Fruit fly (Drosophila melanogaster) whole organism, prepupa: Measurements from ENCODE around the gene CG10591.
A peak's percentile ranks its signal among the peaks of the same experiment; 100 is the strongest.

Experiments
- Blimp-1 ChIP-seq: fragments of 200-800 bp; sonication (Bioruptor generic); optimal IDR thresholded peaks from 3 replicates; lab custom pipeline; 2017; ENCODE audit warnings: missing biosample characterization, missing genetic modification characterization, mild to moderate bottlenecking, moderate library complexity, missing genetic modification reagents
- CG10631 ChIP-seq: fragments of 200-800 bp; sonication (Bioruptor generic); optimal IDR thresholded peaks from 2 replicates; lab custom pipeline; 2016; ENCODE audit warnings: missing biosample characterization, missing genetic modification characterization
- CG10669 ChIP-seq: fragments of 200-800 bp; sonication (Bioruptor generic); optimal IDR thresholded peaks from 3 replicates; lab custom pipeline; 2018; ENCODE audit warnings: missing biosample characterization, mild to moderate bottlenecking, missing genetic modification characterization, moderate library complexity
- CG11294 ChIP-seq: fragments of 200-800 bp; sonication (Bioruptor generic); IDR thresholded peaks from 2 replicates; pipeline ENCODE4 v1.3.6; 2022; ENCODE audit warnings: missing biosample characterization, missing genetic modification characterization
- CG11762 ChIP-seq: fragments of 200-800 bp; sonication (Bioruptor generic); optimal IDR thresholded peaks from 3 replicates; lab custom pipeline; 2016; ENCODE audit warnings: missing biosample characterization, missing genetic modification characterization; ENCODE audit not compliant: insufficient read depth
- CG11902 ChIP-seq: fragments of 200-800 bp; sonication (Bioruptor generic); optimal IDR thresholded peaks from 3 replicates; lab custom pipeline; 2016; ENCODE audit warnings: missing biosample characterization, missing genetic modification characterization
- CG15336 ChIP-seq: fragments of 200-800 bp; sonication (Bioruptor generic); IDR thresholded peaks from 2 replicates; pipeline ENCODE4 v1.3.6; 2022; ENCODE audit warnings: missing biosample characterization, missing genetic modification characterization
- CG1621 ChIP-seq: fragments of 200-800 bp; sonication (Bioruptor generic); optimal IDR thresholded peaks from 3 replicates; lab custom pipeline; 2018; ENCODE audit warnings: missing biosample characterization, mild to moderate bottlenecking, missing genetic modification characterization
- CG16779 ChIP-seq: fragments of 200-800 bp; sonication (Bioruptor generic); optimal IDR thresholded peaks from 3 replicates; lab custom pipeline; 2017; ENCODE audit warnings: missing biosample characterization, mild to moderate bottlenecking, missing genetic modification characterization
- CG3032 ChIP-seq: fragments of 200-800 bp; optimal IDR thresholded peaks from 2 replicates; lab custom pipeline; 2019; ENCODE audit warnings: missing biosample characterization, mild to moderate bottlenecking, missing genetic modification characterization, moderate library complexity
- CG34406 ChIP-seq: fragments of 200-800 bp; sonication (Bioruptor generic); optimal IDR thresholded peaks from 3 replicates; lab custom pipeline; 2016; ENCODE audit warnings: missing biosample characterization, missing genetic modification characterization
- CG3919 ChIP-seq: fragments of 200-800 bp; sonication (Bioruptor generic); optimal IDR thresholded peaks from 3 replicates; lab custom pipeline; 2016; ENCODE audit warnings: missing biosample characterization, missing genetic modification characterization
- CG6163 ChIP-seq: fragments of 200-800 bp; sonication (Bioruptor generic); IDR thresholded peaks from 3 replicates; pipeline ENCODE4 v1.3.6; 2022; ENCODE audit warnings: missing biosample characterization, missing genetic modification characterization
- CG6276 ChIP-seq: fragments of 200-800 bp; sonication (Bioruptor generic); optimal IDR thresholded peaks from 2 replicates; lab custom pipeline; 2017; ENCODE audit warnings: missing biosample characterization, mild to moderate bottlenecking, missing genetic modification characterization
- CG8119 ChIP-seq: fragments of 200-800 bp; sonication (Bioruptor generic); IDR thresholded peaks from 3 replicates; pipeline ENCODE4 v1.3.6; 2022; ENCODE audit warnings: missing biosample characterization, missing genetic modification characterization
- CG8632 ChIP-seq: fragments of 200-800 bp; sonication (Bioruptor generic); optimal IDR thresholded peaks from 3 replicates; lab custom pipeline; 2016; ENCODE audit warnings: missing biosample characterization, missing genetic modification characterization
- Eip75B ChIP-seq: fragments of 200-800 bp; sonication (Bioruptor generic); optimal IDR thresholded peaks from 3 replicates; lab custom pipeline; 2016; ENCODE audit warnings: missing biosample characterization, missing genetic modification characterization
- Eip78C ChIP-seq: fragments of 200-800 bp; sonication (Bioruptor generic); peaks from one replicate; lab custom pipeline; 2016; ENCODE audit warnings: missing biosample characterization, missing genetic modification characterization
- Eip93F ChIP-seq: fragments of 200-800 bp; sonication (Bioruptor generic); optimal IDR thresholded peaks from 2 replicates; lab custom pipeline; 2016; ENCODE audit warnings: missing biosample characterization, mild to moderate bottlenecking, missing genetic modification characterization
- Ets21C ChIP-seq: fragments of 200-800 bp; sonication (Bioruptor generic); optimal IDR thresholded peaks from 3 replicates; lab custom pipeline; 2016; ENCODE audit warnings: missing biosample characterization, missing genetic modification characterization
- Ets96B ChIP-seq: fragments of 200-800 bp; optimal IDR thresholded peaks from 2 replicates; lab custom pipeline; 2019; ENCODE audit warnings: missing biosample characterization, mild to moderate bottlenecking, missing genetic modification characterization, moderate library complexity
- Hr38 ChIP-seq: sonication (Bioruptor generic); optimal IDR thresholded peaks from 2 replicates; lab custom pipeline; 2016; ENCODE audit warnings: missing biosample characterization, missing genetic modification characterization
- Hr39 ChIP-seq: fragments of 200-800 bp; sonication (Bioruptor generic); optimal IDR thresholded peaks from 2 replicates; lab custom pipeline; 2016; ENCODE audit warnings: missing biosample characterization, missing genetic modification characterization
- Hr4 ChIP-seq: fragments of 200-800 bp; sonication (Bioruptor generic); optimal IDR thresholded peaks from 3 replicates; lab custom pipeline; 2016; ENCODE audit warnings: missing biosample characterization, missing genetic modification characterization
- Lpt ChIP-seq: fragments of 200-800 bp; sonication (Bioruptor generic); optimal IDR thresholded peaks from 3 replicates; lab custom pipeline; 2016; ENCODE audit warnings: missing biosample characterization, missing genetic modification characterization
- Met ChIP-seq: fragments of 200-800 bp; sonication (Bioruptor generic); optimal IDR thresholded peaks from 3 replicates; lab custom pipeline; 2016; ENCODE audit warnings: missing biosample characterization, missing genetic modification characterization
- OdsH ChIP-seq: fragments of 200-800 bp; sonication (Bioruptor generic); optimal IDR thresholded peaks from 3 replicates; lab custom pipeline; 2016; ENCODE audit warnings: missing biosample characterization, missing genetic modification characterization
- Smox ChIP-seq: fragments of 200-800 bp; sonication (Bioruptor generic); optimal IDR thresholded peaks from 3 replicates; lab custom pipeline; 2016; ENCODE audit warnings: missing biosample characterization, missing genetic modification characterization
- Sox14 ChIP-seq: fragments of 200-800 bp; sonication (Bioruptor generic); optimal IDR thresholded peaks from 3 replicates; lab custom pipeline; 2016; ENCODE audit warnings: missing biosample characterization, missing genetic modification characterization
- Sox15 ChIP-seq: fragments of 200-800 bp; sonication (Bioruptor generic); optimal IDR thresholded peaks from 3 replicates; lab custom pipeline; 2016; ENCODE audit warnings: missing biosample characterization, missing genetic modification characterization
- achi ChIP-seq: fragments of 200-800 bp; sonication (Bioruptor generic); optimal IDR thresholded peaks from 3 replicates; lab custom pipeline; 2016; ENCODE audit warnings: missing biosample characterization, missing genetic modification characterization
- acj6 ChIP-seq: fragments of 200-800 bp; sonication (Bioruptor generic); optimal IDR thresholded peaks from 3 replicates; lab custom pipeline; 2016; ENCODE audit warnings: missing biosample characterization, missing genetic modification characterization
- dac ChIP-seq: fragments of 200-800 bp; sonication (Bioruptor generic); optimal IDR thresholded peaks from 2 replicates; lab custom pipeline; 2017; ENCODE audit warnings: missing biosample characterization, mild to moderate bottlenecking, missing genetic modification characterization
- eg ChIP-seq: fragments of 200-800 bp; sonication (Bioruptor generic); IDR thresholded peaks from 3 replicates; pipeline ENCODE4 v1.3.6; 2022; ENCODE audit warnings: missing biosample characterization, missing genetic modification characterization
- esn ChIP-seq: fragments of 200-800 bp; sonication (Bioruptor generic); optimal IDR thresholded peaks from 2 replicates; lab custom pipeline; 2016; ENCODE audit warnings: missing biosample characterization, mild to moderate bottlenecking, missing genetic modification characterization, moderate library complexity
- fd59A ChIP-seq: fragments of 200-800 bp; sonication (Bioruptor generic); optimal IDR thresholded peaks from 2 replicates; lab custom pipeline; 2017; ENCODE audit warnings: missing biosample characterization, mild to moderate bottlenecking, missing genetic modification characterization, missing genetic modification reagents
- fd85E ChIP-seq: fragments of 200-800 bp; sonication (Bioruptor generic); optimal IDR thresholded peaks from 3 replicates; lab custom pipeline; 2016; ENCODE audit warnings: missing biosample characterization, missing genetic modification characterization
- fkh ChIP-seq: fragments of 200-800 bp; sonication (Bioruptor generic); optimal IDR thresholded peaks from 3 replicates; lab custom pipeline; 2017; ENCODE audit warnings: missing biosample characterization, mild to moderate bottlenecking, missing genetic modification characterization, moderate library complexity
- lz ChIP-seq: fragments of 200-800 bp; sonication (Bioruptor generic); optimal IDR thresholded peaks from 3 replicates; lab custom pipeline; 2016; ENCODE audit warnings: missing biosample characterization, missing genetic modification characterization
- net ChIP-seq: fragments of 200-800 bp; sonication (Bioruptor generic); optimal IDR thresholded peaks from 3 replicates; lab custom pipeline; 2016; ENCODE audit warnings: missing biosample characterization, missing genetic modification characterization
- pdm3 ChIP-seq: fragments of 200-800 bp; sonication (Bioruptor generic); optimal IDR thresholded peaks from 3 replicates; lab custom pipeline; 2016; ENCODE audit warnings: missing biosample characterization, missing genetic modification characterization
- salr ChIP-seq, 2 experiments: fragments of 200-800 bp; sonication (Bioruptor generic); optimal IDR thresholded peaks; 3 replicates each; lab custom pipeline; 2016 to 2018; ENCODE audit warnings: missing biosample characterization in 2 of 2, missing genetic modification characterization in 2 of 2, mild to moderate bottlenecking in 1 of 2
- spab ChIP-seq: fragments of 200-800 bp; sonication (Bioruptor generic); optimal IDR thresholded peaks from 2 replicates; lab custom pipeline; 2017; ENCODE audit warnings: missing biosample characterization, mild to moderate bottlenecking, missing genetic modification characterization, missing genetic modification reagents
- svp ChIP-seq: fragments of 200-800 bp; sonication (Bioruptor generic); peaks from one replicate; lab custom pipeline; 2016; ENCODE audit warnings: missing biosample characterization, missing genetic modification characterization
- topi ChIP-seq: fragments of 200-800 bp; sonication (Bioruptor generic); optimal IDR thresholded peaks from 3 replicates; lab custom pipeline; 2016; ENCODE audit warnings: missing biosample characterization, missing genetic modification characterization
- vri ChIP-seq: fragments of 200-800 bp; sonication (Bioruptor generic); optimal IDR thresholded peaks from 3 replicates; lab custom pipeline; 2016; ENCODE audit warnings: missing biosample characterization, mild to moderate bottlenecking, missing genetic modification characterization

CG10591 gene

dm6 chr3L:5637477-5637876 lies 38.0 kb upstream of the CG10591 start (continued):
- TF ChIP-seq CG10631 (GFP tag; lab: Kevin White, UChicago), result peak; percentile 44
- TF ChIP-seq lz (GFP tag; lab: Kevin White, UChicago), result peak; percentile 71
- 0 out of 3 replicates have a peak, but pooled peaks have one; percentile 31 for TF ChIP-seq CG8119 (GFP tag; lab: Robert Waterston, UW)
- TF ChIP-seq CG3919, result peak; percentile 51
- peak; percentile 8 for TF ChIP-seq Ets21C (GFP tag; lab: Kevin White, UChicago)
- TF ChIP-seq Sox14 (GFP tag; lab: Kevin White, UChicago), result peak; percentile 62
- TF ChIP-seq Eip78C, result peak; percentile 90
- TF ChIP-seq Smox (GFP tag; lab: Kevin White, UChicago), result peak; percentile 46
- peak; percentile 20 for TF ChIP-seq Sox15 (GFP tag; lab: Kevin White, UChicago)
- no peak for TF ChIP-seq CG6276 (GFP tag; lab: Kevin White, UChicago)
- TF ChIP-seq pdm3 (GFP tag; lab: Kevin White, UChicago), result peak; percentile 52
- no peak for TF ChIP-seq fkh (GFP tag; lab: Kevin White, UChicago)
- 0 out of 3 replicates have a peak, but pooled peaks have one; percentile 42 for TF ChIP-seq CG6163 (GFP tag; lab: Robert Waterston, UW)
- TF ChIP-seq dac (GFP tag; lab: Kevin White, UChicago), result no peak
- TF ChIP-seq CG34406, result peak; percentile 44
- peak in 1 of 2 experiments; percentile 28 for TF ChIP-seq salr (GFP tag; optimal IDR thresholded peaks at IDR 0.05; lab: Kevin White, UChicago)
- TF ChIP-seq CG11762 (GFP tag; lab: Kevin White, UChicago), result no peak
- TF ChIP-seq svp (GFP tag; lab: Kevin White, UChicago), result peak; percentile 85
- TF ChIP-seq fd59A (GFP tag; lab: Kevin White, UChicago), result peak; percentile 29
- peak; percentile 45 for TF ChIP-seq spab (GFP tag; lab: Kevin White, UChicago)
- TF ChIP-seq achi (GFP tag; lab: Kevin White, UChicago), result peak; percentile 50
- peak; percentile 56 for TF ChIP-seq Hr39
- peak; percentile 61 for TF ChIP-seq topi (GFP tag; lab: Kevin White, UChicago)
- no peak for TF ChIP-seq CG15336 (GFP tag; lab: Robert Waterston, UW)
- no peak for TF ChIP-seq CG11902 (GFP tag; lab: Kevin White, UChicago)
- TF ChIP-seq CG3032 (tag; lab: Kevin White, UChicago), result peak; percentile 61
- TF ChIP-seq eg, result no peak
- peak; percentile 69 for TF ChIP-seq Met (GFP tag; lab: Kevin White, UChicago)
- TF ChIP-seq fd85E (GFP tag; lab: Kevin White, UChicago), result no peak
- TF ChIP-seq esn, result peak; percentile 60
- TF ChIP-seq CG1621 (tag; lab: Kevin White, UChicago), result peak; percentile 39
- TF ChIP-seq CG16779 (tag; lab: Kevin White, UChicago), result no peak
- TF ChIP-seq Hr38 (GFP tag; lab: Kevin White, UChicago), result no peak
- peak; percentile 14 for TF ChIP-seq Lpt (GFP tag; lab: Kevin White, UChicago)
- TF ChIP-seq, all 60 proteins: peak for 43

dm6 chr3L:5635237-5636025 lies 35.9 kb upstream of the CG10591 start:
- TF ChIP-seq Eip75B (GFP tag; lab: Kevin White, UChicago) (peak; percentile 7), CG10669 (GFP tag; lab: Kevin White, UChicago) (peak; percentile 34), CG11294 (GFP tag; lab: Robert Waterston, UW) (no peak), salr (GFP tag; optimal IDR thresholded peaks at IDR 0.05; lab: Kevin White, UChicago) (peak in 1 of 2 experiments; percentile 13), acj6 (peak; percentile 36), fd59A (GFP tag; lab: Kevin White, UChicago) (peak; percentile 12), Ets96B (peak; percentile 53), Smox (GFP tag; lab: Kevin White, UChicago) (peak; percentile 13), CG6163 (GFP tag; lab: Robert Waterston, UW) (peak; percentile 44; the same call in 2 of the 3 replicates), OdsH (GFP tag; lab: Kevin White, UChicago) (peak; percentile 52), fkh (GFP tag; lab: Kevin White, UChicago) (no peak), Met (GFP tag; lab: Kevin White, UChicago) (peak; percentile 4), Blimp-1 (no peak), Ets21C (GFP tag; lab: Kevin White, UChicago) (no peak), Eip93F (GFP tag; lab: Kevin White, UChicago) (no peak), vri (no peak), CG8632 (GFP tag; lab: Kevin White, UChicago) (peak; percentile 7), CG15336 (GFP tag; lab: Robert Waterston, UW) (peak; percentile 56), Lpt (GFP tag; lab: Kevin White, UChicago) (no peak), pdm3 (GFP tag; lab: Kevin White, UChicago) (peak; percentile 31), Eip78C (peak; percentile 67), CG10631 (GFP tag; lab: Kevin White, UChicago) (peak; percentile 64), CG3032 (tag; lab: Kevin White, UChicago) (peak; percentile 39), CG3919 (peak; percentile 55), CG11762 (GFP tag; lab: Kevin White, UChicago) (peak; percentile 14), CG11902 (GFP tag; lab: Kevin White, UChicago) (no peak), Sox14 (GFP tag; lab: Kevin White, UChicago) (peak; percentile 50), net (GFP tag; lab: Kevin White, UChicago) (peak; percentile 41), Hr4 (GFP tag; lab: Kevin White, UChicago) (peak; percentile 54), CG34406 (peak; percentile 29)
